Fruit fly (Drosophila melanogaster): ENCODE data around the gene CG32365.

CG32365 gene

dm6 chr3L:7867036-7867787, 1.6 kb upstream of the CG32365 start, which contains the start of gene Pdp1 (continued):
- TF ChIP-seq Ets96B (tag; optimal IDR thresholded peaks at IDR 0.05) (no peak), CG11762 (GFP tag; optimal IDR thresholded peaks at IDR 0.05; ENCODE audit: insufficient read depth) (no peak), CG32006 (GFP tag; optimal IDR thresholded peaks at IDR 0.05) (peak; percentile 46), Eip75B (GFP tag; optimal IDR thresholded peaks at IDR 0.05) (peak; percentile 15), Smox (GFP tag; optimal IDR thresholded peaks at IDR 0.05) (no peak), ss (GFP tag; optimal IDR thresholded peaks at IDR 0.05) (peak; percentile 1 to 34), Met (GFP tag; optimal IDR thresholded peaks at IDR 0.05) (peak; percentile 27), fd85E (GFP tag; optimal IDR thresholded peaks at IDR 0.05) (no peak), Hr38 (GFP tag; optimal IDR thresholded peaks at IDR 0.05) (no peak), CG4318 (GFP tag; optimal IDR thresholded peaks at IDR 0.05) (no peak), esn (GFP tag; optimal IDR thresholded peaks at IDR 0.05) (peak; percentile 26), Hr39 (GFP tag; optimal IDR thresholded peaks at IDR 0.05) (no peak), CG9139 (GFP tag; optimal IDR thresholded peaks at IDR 0.05) (no peak), CG3032 (tag; optimal IDR thresholded peaks at IDR 0.05) (no peak), CG10631 (GFP tag; optimal IDR thresholded peaks at IDR 0.05) (no peak), CG31627 (GFP tag; optimal IDR thresholded peaks at IDR 0.05) (no peak), Sox102F (GFP tag; optimal IDR thresholded peaks at IDR 0.05) (peak; percentile 14), topi (GFP tag; optimal IDR thresholded peaks at IDR 0.05) (no peak), eg (GFP tag; IDR thresholded peaks at IDR 0.05) (peak; percentile 41; the same call in 1 of the 3 replicates), pdm3 (GFP tag; optimal IDR thresholded peaks at IDR 0.05) (peak; percentile 22), Eip93F (GFP tag; optimal IDR thresholded peaks at IDR 0.05) (no peak), achi (GFP tag; optimal IDR thresholded peaks at IDR 0.05) (no peak), salr (GFP tag; optimal IDR thresholded peaks at IDR 0.05) (no peak), CG6163 (GFP tag; IDR thresholded peaks at IDR 0.05) (peak; percentile 47), Hr4 (GFP tag; optimal IDR thresholded peaks at IDR 0.05) (no peak), CG6792 (GFP tag; optimal IDR thresholded peaks at IDR 0.05) (no peak), CG16779 (tag; optimal IDR thresholded peaks at IDR 0.05) (no peak), CG10669 (GFP tag; optimal IDR thresholded peaks at IDR 0.05) (no peak), fd59A (GFP tag; optimal IDR thresholded peaks at IDR 0.05) (no peak), CG15336 (GFP tag; IDR thresholded peaks at IDR 0.05) (peak; percentile 46), CG11294 (GFP tag; IDR thresholded peaks at IDR 0.05) (no peak), CG8632 (GFP tag; optimal IDR thresholded peaks at IDR 0.05) (no peak), CG6854 (GFP tag; optimal IDR thresholded peaks at IDR 0.05) (peak; percentile 27), CG11902 (GFP tag; optimal IDR thresholded peaks at IDR 0.05) (no peak), dsx (GFP tag; optimal IDR thresholded peaks at IDR 0.05; ENCODE audit: poor library complexity, severe bottlenecking) (peak; percentile 57), svp (GFP tag) (peak; percentile 84), fkh (GFP tag; optimal IDR thresholded peaks at IDR 0.05) (peak; percentile 53), Gug (GFP tag; IDR thresholded peaks at IDR 0.05) (no peak), Blimp-1 (GFP tag; optimal IDR thresholded peaks at IDR 0.05) (peak; percentile 0), cyc (GFP tag; optimal IDR thresholded peaks at IDR 0.05) (no peak), CG3919 (GFP tag; optimal IDR thresholded peaks at IDR 0.05) (peak; percentile 43)
